Worm (Caenorhabditis elegans) whole organism, late embryonic: ENCODE data around the gene nhr-285.
"Not testable (repeated sequence)": the region's sequence is repeated elsewhere in the genome, so short reads cannot be mapped to it uniquely, and the experiment has no call there.

Experiments
- dmd-4 ChIP-seq: sonication (generic microtip); optimal IDR thresholded peaks from 2 replicates; lab custom pipeline; 2016; ENCODE audit warnings: borderline replicate concordance, missing genetic modification characterization, missing compliant biosample characterization
- ets-4 ChIP-seq: sonication (generic microtip); optimal IDR thresholded peaks from 2 replicates; lab custom pipeline; 2016; ENCODE audit warnings: missing genetic modification characterization, missing compliant biosample characterization
- pha-4 ChIP-seq: fragments of 150-350 bp; optimal IDR thresholded peaks from 2 replicates; lab custom pipeline; 2018; ENCODE audit warnings: missing biosample characterization, missing genetic modification reagents, missing genetic modification characterization

- not testable (repeated sequence) for TF ChIP-seq pha-4; ets-4 (tag; lab: Kevin White, UChicago); dmd-4
Observed at ce11 chrV:15748343-15748742, 30.7 kb downstream of the nhr-285 start, which contains the start of gene T23D5.8.
